Worm (Caenorhabditis elegans): ENCODE results near the gene F54C8.6.

The F54C8.6 gene

ce11 chrIII:9462785-9463467 is 13.2 kb upstream of the F54C8.6 start:
- TF ChIP-seq D2030.7 (GFP tag; IDR thresholded peaks at IDR 0.05) (no peak), nhr-120 (GFP tag; IDR thresholded peaks at IDR 0.05) (no peak), nhr-90 (tag; optimal IDR thresholded peaks at IDR 0.05) (no peak), F57A8.1 (GFP tag; optimal IDR thresholded peaks at IDR 0.05) (no peak), ceh-58 (GFP tag; IDR thresholded peaks at IDR 0.05) (no peak), Y53F4B.3 (GFP tag; IDR thresholded peaks at IDR 0.05) (0 out of 2 replicates have a peak, but pooled peaks have one; percentile 22), ets-4 (GFP tag; optimal IDR thresholded peaks at IDR 0.05) (no peak), lin-26 (GFP tag; IDR thresholded peaks at IDR 0.05) (no peak), madf-6 (GFP tag; IDR thresholded peaks at IDR 0.05) (peak; percentile 41; the same call in 1 of the 2 replicates), mes-4 (tag; optimal IDR thresholded peaks at IDR 0.05) (no peak), nfya-2 (GFP tag; IDR thresholded peaks at IDR 0.05) (no peak), let-526 (GFP tag; IDR thresholded peaks at IDR 0.05) (no peak), F39B2.1 (GFP tag; IDR thresholded peaks at IDR 0.05) (no peak), pbrm-1 (GFP tag; IDR thresholded peaks at IDR 0.05) (no peak), B0261.1 (tag; optimal IDR thresholded peaks at IDR 0.05) (no peak), egrh-3 (GFP tag; IDR thresholded peaks at IDR 0.05) (no peak), ceh-79 (tag; optimal IDR thresholded peaks at IDR 0.05) (no peak), snpc-4 (GFP tag; optimal IDR thresholded peaks at IDR 0.05) (no peak), snpc-4 (tag; optimal IDR thresholded peaks at IDR 0.05) (peak in 1 of 4 experiments; percentile 40), madf-10 (tag; optimal IDR thresholded peaks at IDR 0.05) (no peak), efl-1 (GFP tag; optimal IDR thresholded peaks at IDR 0.05) (no peak), xnd-1 (tag; optimal IDR thresholded peaks at IDR 0.05) (peak; percentile 48), F55B11.4 (tag; optimal IDR thresholded peaks at IDR 0.05; ENCODE audit: borderline replicate concordance, insufficient read depth) (no peak), K11D2.4 (GFP tag; IDR thresholded peaks at IDR 0.05) (no peak), ztf-25 (GFP tag; IDR thresholded peaks at IDR 0.05) (no peak), attf-3 (GFP tag; conservative IDR thresholded peaks at IDR 0.05) (no peak), aptf-2 (GFP tag; conservative IDR thresholded peaks at IDR 0.05) (no peak), nfya-1 (tag; optimal IDR thresholded peaks at IDR 0.05; ENCODE audit: borderline replicate concordance, insufficient read depth) (no peak), rcor-1 (GFP tag; IDR thresholded peaks at IDR 0.05) (no peak), tbx-9 (tag; optimal IDR thresholded peaks at IDR 0.05; ENCODE audit: borderline replicate concordance) (peak; percentile 43), C17E4.6 (GFP tag; IDR thresholded peaks at IDR 0.05) (no peak), lin-40 (tag; optimal IDR thresholded peaks at IDR 0.05) (no peak), F10E7.11 (tag; optimal IDR thresholded peaks at IDR 0.05) (no peak), lin-35 (GFP tag; optimal IDR thresholded peaks at IDR 0.05) (no peak), ztf-22 (GFP tag; optimal IDR thresholded peaks at IDR 0.05) (no peak), sdz-38 (tag; optimal IDR thresholded peaks at IDR 0.05) (no peak), tlf-1 (GFP tag; optimal IDR thresholded peaks at IDR 0.05) (peak; percentile 30), B0019.2 (GFP tag; conservative IDR thresholded peaks at IDR 0.05) (no peak), ekl-4 (GFP tag; IDR thresholded peaks at IDR 0.05) (no peak), ccch-3 (GFP tag; optimal IDR thresholded peaks at IDR 0.05) (no peak), bed-1 (GFP tag; IDR thresholded peaks at IDR 0.05) (no peak), cebp-2 (GFP tag; IDR thresholded peaks at IDR 0.05) (no peak), ceh-91 (GFP tag; IDR thresholded peaks at IDR 0.05) (no peak), F22D6.2 (tag; optimal IDR thresholded peaks at IDR 0.05) (no peak), unc-62 (GFP tag; optimal IDR thresholded peaks at IDR 0.05) (no peak), F37B4.10 (GFP tag; IDR thresholded peaks at IDR 0.05) (no peak), bed-2 (GFP tag; IDR thresholded peaks at IDR 0.05) (no peak), zim-3 (tag; optimal IDR thresholded peaks at IDR 0.05) (no peak), nhr-80 (tag; optimal IDR thresholded peaks at IDR 0.05) (no peak)
